Worm (Caenorhabditis elegans) whole organism, late embryonic: ENCODE data around the gene mup-4.

Source experiments
- ceh-6 ChIP-seq: fragments of 200-800 bp; sonication (Bioruptor generic); optimal IDR thresholded peaks from 2 replicates; lab custom pipeline; 2018; ENCODE audit warnings: mild to moderate bottlenecking, missing genetic modification characterization, missing compliant biosample characterization
- ceh-9 ChIP-seq: sonication (generic microtip); optimal IDR thresholded peaks from 2 replicates; lab custom pipeline; 2016; ENCODE audit warnings: mild to moderate bottlenecking, missing genetic modification characterization, inconsistent platforms, missing compliant biosample characterization
- che-1 ChIP-seq: sonication (generic microtip); optimal IDR thresholded peaks from 2 replicates; lab custom pipeline; 2016; ENCODE audit warnings: mild to moderate bottlenecking, missing genetic modification characterization, missing compliant biosample characterization
- elt-2 ChIP-seq: sonication (generic microtip); optimal IDR thresholded peaks from 2 replicates; lab custom pipeline; 2016; ENCODE audit warnings: missing genetic modification reagents, missing genetic modification characterization, missing compliant biosample characterization
- fkh-10 ChIP-seq: fragments of 150-350 bp; optimal IDR thresholded peaks from 2 replicates; lab custom pipeline; 2014; ENCODE audit warnings: missing biosample characterization, missing genetic modification reagents, missing genetic modification characterization
- hlh-30 ChIP-seq: sonication (generic microtip); optimal IDR thresholded peaks from 2 replicates; lab custom pipeline; 2017; ENCODE audit warnings: antibody characterized with exemption, missing genetic modification characterization, missing compliant biosample characterization; ENCODE audit not compliant: insufficient read depth
- hlh-6 ChIP-seq: sonication (generic microtip); optimal IDR thresholded peaks from 2 replicates; lab custom pipeline; 2016; ENCODE audit warnings: missing genotype, missing genetic modification characterization, missing compliant biosample characterization
- lin-11 ChIP-seq: fragments of 200-800 bp; sonication (Bioruptor generic); optimal IDR thresholded peaks from 2 replicates; lab custom pipeline; 2018; ENCODE audit warnings: mild to moderate bottlenecking, missing genetic modification characterization, missing compliant biosample characterization
- pha-4 ChIP-seq: fragments of 150-350 bp; optimal IDR thresholded peaks from 2 replicates; lab custom pipeline; 2018; ENCODE audit warnings: missing biosample characterization, missing genetic modification reagents, missing genetic modification characterization
- pqm-1 ChIP-seq: sonication (generic microtip); optimal IDR thresholded peaks from 2 replicates; lab custom pipeline; 2016; ENCODE audit warnings: missing genetic modification characterization, missing compliant biosample characterization
- tbx-2 ChIP-seq: sonication (generic microtip); optimal IDR thresholded peaks from 2 replicates; lab custom pipeline; 2016; ENCODE audit warnings: missing genetic modification characterization, missing compliant biosample characterization
- unc-55 ChIP-seq: sonication (generic microtip); optimal IDR thresholded peaks from 2 replicates; lab custom pipeline; 2017; ENCODE audit warnings: missing biosample characterization, missing genetic modification reagents, missing genetic modification characterization
- zip-5 ChIP-seq: sonication (generic microtip); optimal IDR thresholded peaks from 2 replicates; lab custom pipeline; 2016; ENCODE audit warnings: missing genetic modification characterization, missing compliant biosample characterization

ce11 chrIII:7460018-7460417 is 28.9 kb downstream of the mup-4 start, which contains the start of gene mls-1:
- no peak for TF ChIP-seq tbx-2
- no peak for TF ChIP-seq hlh-6 (tag; lab: Kevin White, UChicago)
- TF ChIP-seq elt-2 (tag; lab: Kevin White, UChicago), result no peak
- no peak for TF ChIP-seq ceh-6 (GFP tag; lab: Kevin White, UChicago)
- TF ChIP-seq ceh-9 (tag; lab: Kevin White, UChicago), result no peak
- TF ChIP-seq pha-4 (tag; lab: Kevin White, UChicago), result no peak
- TF ChIP-seq che-1 (tag; lab: Kevin White, UChicago), result no peak
- no peak for TF ChIP-seq fkh-10 (GFP tag; lab: Kevin White, UChicago)
- TF ChIP-seq pqm-1, result no peak
- no peak for TF ChIP-seq zip-5 (tag; lab: Kevin White, UChicago)
- TF ChIP-seq lin-11 (tag; lab: Kevin White, UChicago), result no peak
- no peak for TF ChIP-seq hlh-30 (tag; lab: Kevin White, UChicago)
- TF ChIP-seq unc-55 (GFP tag; lab: Kevin White, UChicago), result no peak
